Worm (Caenorhabditis elegans): ENCODE measurements around the gene F56C3.3.

The F56C3.3 gene

DNA sequence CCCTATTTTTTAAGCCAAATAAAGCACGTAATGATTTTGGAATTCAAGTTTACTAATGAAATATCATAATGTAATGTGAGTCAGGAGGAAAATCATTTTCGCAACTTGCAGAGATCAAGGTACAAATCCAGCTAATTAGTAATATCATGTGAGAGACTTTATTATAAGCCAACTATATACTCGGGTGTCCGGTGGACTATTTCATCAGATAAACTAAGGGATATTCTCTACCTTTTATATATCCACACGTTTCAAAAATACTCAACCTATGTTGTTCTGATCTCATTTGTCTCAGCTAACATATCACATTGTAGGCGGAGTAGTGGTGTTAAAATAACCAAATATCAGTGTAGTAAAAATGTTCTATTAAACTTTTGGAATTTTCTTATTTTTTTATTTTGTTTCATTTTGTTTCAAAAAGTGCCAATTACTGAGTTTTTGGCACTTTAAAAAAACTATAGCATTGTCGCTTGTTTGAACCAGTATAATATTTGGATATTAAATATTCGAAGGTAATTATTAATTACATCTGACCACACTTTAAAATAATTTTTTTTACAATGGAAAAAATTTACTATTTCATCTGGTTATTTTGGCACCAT, 31.3 kb upstream of the F56C3.3 start (continued):
- TF ChIP-seq C17E4.6 (GFP tag; IDR thresholded peaks at IDR 0.05) (peak; percentile 67; the same call in 1 of the 2 replicates), atf-7 (tag; optimal IDR thresholded peaks at IDR 0.05) (peak; percentile 93), nhr-90 (tag; optimal IDR thresholded peaks at IDR 0.05) (no peak), unc-62 (GFP tag; optimal IDR thresholded peaks at IDR 0.05) (no peak), attf-3 (GFP tag; conservative IDR thresholded peaks at IDR 0.05) (no peak), dox-1 (GFP tag; IDR thresholded peaks at IDR 0.05) (peak; percentile 90), ztf-18 (tag; optimal IDR thresholded peaks at IDR 0.05) (peak; percentile 7), C06A6.2 (GFP tag; conservative IDR thresholded peaks at IDR 0.05) (peak; percentile 87), lin-54 (GFP tag; optimal IDR thresholded peaks at IDR 0.05) (peak; percentile 74), ceh-100 (GFP tag; IDR thresholded peaks at IDR 0.05) (no peak; the same call in 1 of the 2 replicates), K12H6.12 (tag; optimal IDR thresholded peaks at IDR 0.05) (peak; percentile 74), ztf-3 (GFP tag; optimal IDR thresholded peaks at IDR 0.05) (peak; percentile 85), cebp-2 (GFP tag; IDR thresholded peaks at IDR 0.05) (peak; percentile 81), hsf-1 (GFP tag; IDR thresholded peaks at IDR 0.05) (no peak), ceh-79 (tag; optimal IDR thresholded peaks at IDR 0.05) (peak; percentile 48), hlh-12 (tag; optimal IDR thresholded peaks at IDR 0.05) (no peak), aptf-3 (GFP tag; IDR thresholded peaks at IDR 0.05) (no peak), nfyb-1 (GFP tag; IDR thresholded peaks at IDR 0.05) (peak; percentile 93), Y67H2A.10 (GFP tag; conservative IDR thresholded peaks at IDR 0.05) (no peak), him-1 (tag; optimal IDR thresholded peaks at IDR 0.05) (no peak), madf-8 (GFP tag; conservative IDR thresholded peaks at IDR 0.05) (no peak), gei-17 (GFP tag; optimal IDR thresholded peaks at IDR 0.05) (peak; percentile 96), lin-40 (tag; optimal IDR thresholded peaks at IDR 0.05) (peak; percentile 99), snpc-1.3 (tag; optimal IDR thresholded peaks at IDR 0.05; ENCODE audit: insufficient read depth) (no peak), ztf-22 (GFP tag; optimal IDR thresholded peaks at IDR 0.05) (no peak), snpc-3.4 (tag; optimal IDR thresholded peaks at IDR 0.05) (peak; percentile 3), F52B5.7 (tag; optimal IDR thresholded peaks at IDR 0.05) (peak; percentile 47), T26A5.8 (tag; optimal IDR thresholded peaks at IDR 0.05) (no peak), egrh-3 (GFP tag; IDR thresholded peaks at IDR 0.05) (no peak), egl-44 (GFP tag; IDR thresholded peaks at IDR 0.05) (0 out of 2 replicates have a peak, but pooled peaks have one; percentile 51), ceh-40 (GFP tag; IDR thresholded peaks at IDR 0.05) (no peak), mxl-1 (tag; optimal IDR thresholded peaks at IDR 0.05) (no peak), lin-35 (GFP tag; optimal IDR thresholded peaks at IDR 0.05) (peak in 2 of 3 experiments; percentile 48 to 95), somi-1 (GFP tag; optimal IDR thresholded peaks at IDR 0.05) (peak; percentile 66), attf-6 (GFP tag; IDR thresholded peaks at IDR 0.05) (no peak), bed-1 (GFP tag; IDR thresholded peaks at IDR 0.05) (no peak), tlf-1 (GFP tag; optimal IDR thresholded peaks at IDR 0.05) (peak; percentile 92), F39B2.1 (GFP tag; IDR thresholded peaks at IDR 0.05) (no peak), lsy-27 (tag; optimal IDR thresholded peaks at IDR 0.05; ENCODE audit: borderline replicate concordance, insufficient read depth) (no peak), lin-26 (GFP tag; IDR thresholded peaks at IDR 0.05) (0 out of 2 replicates have a peak, but pooled peaks have one; percentile 30), athp-1 (tag; optimal IDR thresholded peaks at IDR 0.05) (no peak), nhr-179 (tag; optimal IDR thresholded peaks at IDR 0.05) (peak; percentile 25), pbrm-1 (GFP tag; IDR thresholded peaks at IDR 0.05) (peak; percentile 84), B0035.1 (tag; optimal IDR thresholded peaks at IDR 0.05) (peak; percentile 83), B0261.1 (tag; optimal IDR thresholded peaks at IDR 0.05) (peak; percentile 47), let-607 (tag; optimal IDR thresholded peaks at IDR 0.05) (peak in 1 of 2 experiments; percentile 88), let-526 (GFP tag; IDR thresholded peaks at IDR 0.05) (peak; percentile 64; the same call in 1 of the 2 replicates), lsl-1 (GFP tag; optimal IDR thresholded peaks at IDR 0.05) (no peak)
